Fruit fly (Drosophila melanogaster) whole organism, embryonic: Measurements from ENCODE around the gene Ugt316A1.

Experiments
- ATbp ChIP-seq: fragments of 200-800 bp; sonication (Bioruptor generic); optimal IDR thresholded peaks from 2 replicates; lab custom pipeline; 2017; ENCODE audit warnings: missing biosample characterization, mild to moderate bottlenecking, missing genetic modification characterization, missing genetic modification reagents
- CG1024 ChIP-seq: fragments of 200-800 bp; sonication (Bioruptor generic); IDR thresholded peaks from 2 replicates; pipeline ENCODE4 v1.3.6; 2022; ENCODE audit warnings: missing biosample characterization, missing genetic modification characterization
- CG10462 ChIP-seq: fragments of 200-800 bp; sonication (Bioruptor generic); optimal IDR thresholded peaks from 2 replicates; lab custom pipeline; 2016; ENCODE audit warnings: missing biosample characterization, missing genetic modification characterization
- CG10565 ChIP-seq: fragments of 200-800 bp; sonication (Bioruptor generic); optimal IDR thresholded peaks from 3 replicates; lab custom pipeline; 2016; ENCODE audit warnings: missing biosample characterization, mild to moderate bottlenecking, missing genetic modification characterization
- CG10959 ChIP-seq: fragments of 200-800 bp; sonication (Bioruptor generic); IDR thresholded peaks from 2 replicates; pipeline ENCODE4 v1.3.6; 2022; ENCODE audit warnings: missing biosample characterization, missing genetic modification characterization
- CG11093 ChIP-seq: fragments of 200-800 bp; sonication (Bioruptor generic); IDR thresholded peaks from 3 replicates; pipeline ENCODE4 v1.3.6; 2022; ENCODE audit warnings: missing biosample characterization, missing genetic modification characterization
- CG11456 ChIP-seq: fragments of 200-800 bp; sonication (Bioruptor generic); IDR thresholded peaks from 3 replicates; pipeline ENCODE4 v1.3.6; 2022; ENCODE audit warnings: missing biosample characterization, missing genetic modification characterization
- CG12155 ChIP-seq: fragments of 200-800 bp; sonication (Bioruptor generic); optimal IDR thresholded peaks from 3 replicates; lab custom pipeline; 2016; ENCODE audit warnings: missing biosample characterization, missing genetic modification characterization
- CG13894 ChIP-seq: fragments of 200-800 bp; sonication (Bioruptor generic); optimal IDR thresholded peaks from 3 replicates; lab custom pipeline; 2018; ENCODE audit warnings: missing biosample characterization, mild to moderate bottlenecking, missing genetic modification characterization, moderate library complexity
- CG15601 ChIP-seq: fragments of 200-800 bp; sonication (Bioruptor generic); optimal IDR thresholded peaks from 3 replicates; lab custom pipeline; 2019; ENCODE audit warnings: missing biosample characterization, mild to moderate bottlenecking, missing genetic modification characterization, moderate library complexity
- CG17912 ChIP-seq: fragments of 200-800 bp; sonication (Bioruptor generic); optimal IDR thresholded peaks from 2 replicates; lab custom pipeline; 2018; ENCODE audit warnings: missing biosample characterization, mild to moderate bottlenecking, missing genetic modification characterization
- CG1792 ChIP-seq: fragments of 200-800 bp; sonication (Bioruptor generic); optimal IDR thresholded peaks from 2 replicates; lab custom pipeline; 2016; ENCODE audit warnings: missing biosample characterization, missing genetic modification characterization
- CG34224 ChIP-seq: fragments of 200-800 bp; sonication (Bioruptor generic); IDR thresholded peaks from 3 replicates; pipeline ENCODE4 v1.3.6; 2022; ENCODE audit warnings: missing biosample characterization, missing genetic modification characterization; ENCODE audit not compliant: partially characterized antibody
- CG34376 ChIP-seq: fragments of 200-800 bp; sonication (Bioruptor generic); optimal IDR thresholded peaks from 2 replicates; lab custom pipeline; 2018; ENCODE audit warnings: missing biosample characterization, mild to moderate bottlenecking, missing genetic modification characterization
- CG3726 ChIP-seq: fragments of 200-800 bp; sonication (Bioruptor generic); IDR thresholded peaks from 3 replicates; pipeline ENCODE4, ENCODE4 v1.3.6; 2022; ENCODE audit warnings: missing biosample characterization, missing genetic modification characterization
- CG6272 ChIP-seq: fragments of 200-800 bp; sonication (Bioruptor generic); IDR thresholded peaks from 2 replicates; pipeline ENCODE4 v1.3.6; 2022; ENCODE audit warnings: missing biosample characterization, missing genetic modification characterization
- CG6654 ChIP-seq: fragments of 200-800 bp; sonication (Bioruptor generic); optimal IDR thresholded peaks from 2 replicates; lab custom pipeline; 2017; ENCODE audit warnings: missing biosample characterization, mild to moderate bottlenecking, missing genetic modification characterization
- CG6765 ChIP-seq: fragments of 200-800 bp; sonication (Bioruptor generic); optimal IDR thresholded peaks from 3 replicates; lab custom pipeline; 2017; ENCODE audit warnings: missing biosample characterization, mild to moderate bottlenecking, missing genetic modification characterization
- CG9215 ChIP-seq: fragments of 200-800 bp; sonication (Bioruptor generic); IDR thresholded peaks from 2 replicates; pipeline ENCODE4 v1.3.6; 2022; ENCODE audit warnings: missing biosample characterization, missing genetic modification characterization
- CG9932 ChIP-seq: fragments of 200-800 bp; sonication (Bioruptor generic); IDR thresholded peaks from 2 replicates; pipeline ENCODE4 v1.3.6; 2022; ENCODE audit warnings: missing biosample characterization, missing genetic modification characterization
- ERR ChIP-seq: fragments of 200-800 bp; sonication (Bioruptor generic); optimal IDR thresholded peaks from 2 replicates; lab custom pipeline; 2016; ENCODE audit warnings: missing biosample characterization, missing genetic modification characterization
- Gug ChIP-seq: fragments of 200-800 bp; sonication (Bioruptor generic); IDR thresholded peaks from 4 replicates; pipeline ENCODE4 v1.3.6; 2022; ENCODE audit warnings: missing biosample characterization, missing genetic modification characterization
- HLHmδ ChIP-seq: fragments of 200-800 bp; sonication (Bioruptor generic); optimal IDR thresholded peaks from 2 replicates; lab custom pipeline; 2018; ENCODE audit warnings: missing biosample characterization, mild to moderate bottlenecking, missing genetic modification characterization, moderate library complexity
- Hr3 ChIP-seq: fragments of 200-800 bp; sonication (Bioruptor generic); optimal IDR thresholded peaks from 3 replicates; lab custom pipeline; 2016; ENCODE audit warnings: missing biosample characterization, missing genetic modification characterization
- Hr39 ChIP-seq: fragments of >200 bp; optimal IDR thresholded peaks from 2 replicates; lab custom pipeline; 2017
- Meics ChIP-seq: fragments of 200-800 bp; sonication (Bioruptor generic); optimal IDR thresholded peaks from 2 replicates; lab custom pipeline; 2017; ENCODE audit warnings: missing biosample characterization, mild to moderate bottlenecking, missing genetic modification characterization
- Oli ChIP-seq: fragments of 200-800 bp; sonication (Bioruptor generic); optimal IDR thresholded peaks from 2 replicates; lab custom pipeline; 2018; ENCODE audit warnings: missing biosample characterization, mild to moderate bottlenecking, missing genetic modification characterization, moderate library complexity
- Opbp ChIP-seq: fragments of 200-800 bp; sonication (Bioruptor generic); IDR thresholded peaks from 3 replicates; pipeline ENCODE4 v1.3.6; 2022; ENCODE audit warnings: missing biosample characterization, missing genetic modification characterization; ENCODE audit not compliant: partially characterized antibody
- Optix ChIP-seq: fragments of 200-800 bp; sonication (Bioruptor generic); IDR thresholded peaks from 3 replicates; pipeline ENCODE4 v1.3.6; 2022; ENCODE audit warnings: missing biosample characterization, missing genetic modification characterization
- Sox102F ChIP-seq: fragments of 200-800 bp; sonication (Bioruptor generic); optimal IDR thresholded peaks from 2 replicates; lab custom pipeline; 2018; ENCODE audit warnings: missing biosample characterization, mild to moderate bottlenecking, missing genetic modification characterization, moderate library complexity
- Tbp ChIP-seq: fragments of >200 bp; optimal IDR thresholded peaks from 2 replicates; lab custom pipeline; 2018; ENCODE audit warnings: missing biosample characterization, missing genetic modification characterization
- ara ChIP-seq: fragments of 200-800 bp; sonication (Bioruptor generic); IDR thresholded peaks from 2 replicates; pipeline ENCODE4 v1.3.6; 2022; ENCODE audit warnings: missing biosample characterization, missing genetic modification characterization
- caup ChIP-seq: fragments of 200-800 bp; sonication (Bioruptor generic); optimal IDR thresholded peaks from 3 replicates; lab custom pipeline; 2017; ENCODE audit warnings: missing biosample characterization, mild to moderate bottlenecking, missing genetic modification characterization, moderate library complexity; ENCODE audit not compliant: severe bottlenecking
- ci ChIP-seq: fragments of 200-800 bp; sonication (Bioruptor generic); IDR thresholded peaks from 3 replicates; pipeline ENCODE4 v1.3.6; 2022; ENCODE audit warnings: missing biosample characterization, missing genetic modification characterization
- crol ChIP-seq: fragments of 200-800 bp; sonication (Bioruptor generic); IDR thresholded peaks from 2 replicates; pipeline ENCODE4 v1.3.6; 2022; ENCODE audit warnings: missing biosample characterization, missing genetic modification characterization
- emc ChIP-seq: fragments of 200-800 bp; sonication (Bioruptor generic); optimal IDR thresholded peaks from 2 replicates; lab custom pipeline; 2016; ENCODE audit warnings: missing biosample characterization, missing genetic modification characterization
- fd102C ChIP-seq: fragments of 200-800 bp; sonication (Bioruptor generic); optimal IDR thresholded peaks from 2 replicates; lab custom pipeline; 2018; ENCODE audit warnings: missing biosample characterization, mild to moderate bottlenecking, missing genetic modification characterization, moderate library complexity
- gcm2 ChIP-seq: fragments of 200-800 bp; sonication (Bioruptor generic); optimal IDR thresholded peaks from 2 replicates; lab custom pipeline; 2016; ENCODE audit warnings: missing biosample characterization, missing genetic modification characterization
- grau ChIP-seq: fragments of 200-800 bp; optimal IDR thresholded peaks from 3 replicates; lab custom pipeline; 2019; ENCODE audit warnings: missing biosample characterization, mild to moderate bottlenecking, missing genetic modification characterization, moderate library complexity
- jumu ChIP-seq: fragments of 200-800 bp; sonication (Bioruptor generic); optimal IDR thresholded peaks from 3 replicates; lab custom pipeline; 2016; ENCODE audit warnings: missing biosample characterization, missing genetic modification characterization
- lilli ChIP-seq: fragments of 200-800 bp; sonication (Bioruptor generic); optimal IDR thresholded peaks from 3 replicates; lab custom pipeline; 2016; ENCODE audit warnings: missing biosample characterization, missing genetic modification characterization
- lmd ChIP-seq: fragments of 200-800 bp; sonication (Bioruptor generic); IDR thresholded peaks from 2 replicates; pipeline ENCODE4 v1.3.6; 2022; ENCODE audit warnings: missing biosample characterization, missing genetic modification characterization
- mam ChIP-seq: fragments of 200-800 bp; sonication (Bioruptor generic); optimal IDR thresholded peaks from 3 replicates; lab custom pipeline; 2016; ENCODE audit warnings: missing biosample characterization, missing genetic modification characterization
- mld ChIP-seq: fragments of 200-800 bp; sonication (Bioruptor generic); IDR thresholded peaks from 3 replicates; pipeline ENCODE4 v1.3.6; 2022; ENCODE audit warnings: missing biosample characterization, missing genetic modification characterization; ENCODE audit not compliant: partially characterized antibody
- nerfin-2 ChIP-seq: fragments of 200-800 bp; sonication (Bioruptor generic); IDR thresholded peaks from 2 replicates; pipeline ENCODE4 v1.3.6; 2022; ENCODE audit warnings: missing biosample characterization, missing genetic modification characterization; ENCODE audit not compliant: partially characterized antibody
- salm ChIP-seq: fragments of 200-800 bp; sonication (Bioruptor generic); optimal IDR thresholded peaks from 2 replicates; lab custom pipeline; 2018; ENCODE audit warnings: missing biosample characterization, mild to moderate bottlenecking, missing genetic modification characterization
- sd ChIP-seq: fragments of 200-800 bp; sonication (Bioruptor generic); optimal IDR thresholded peaks from 3 replicates; lab custom pipeline; 2018; ENCODE audit warnings: missing biosample characterization, mild to moderate bottlenecking, missing genetic modification characterization, moderate library complexity
- sima ChIP-seq: fragments of 200-800 bp; sonication (Bioruptor generic); optimal IDR thresholded peaks from 2 replicates; lab custom pipeline; 2016; ENCODE audit warnings: missing biosample characterization, missing genetic modification characterization
- stwl ChIP-seq: fragments of 200-800 bp; sonication (Bioruptor generic); optimal IDR thresholded peaks from 3 replicates; lab custom pipeline; 2018; ENCODE audit warnings: missing biosample characterization, mild to moderate bottlenecking, missing genetic modification characterization, moderate library complexity
- vfl ChIP-seq: fragments of 200-800 bp; sonication (Bioruptor generic); optimal IDR thresholded peaks from 2 replicates; lab custom pipeline; 2016; ENCODE audit warnings: missing biosample characterization, missing genetic modification characterization
- z ChIP-seq: fragments of 200-800 bp; sonication (Bioruptor generic); IDR thresholded peaks from 3 replicates; pipeline ENCODE4 v1.3.6; 2022; ENCODE audit warnings: missing biosample characterization, missing genetic modification characterization

The Ugt316A1 gene

DNA sequence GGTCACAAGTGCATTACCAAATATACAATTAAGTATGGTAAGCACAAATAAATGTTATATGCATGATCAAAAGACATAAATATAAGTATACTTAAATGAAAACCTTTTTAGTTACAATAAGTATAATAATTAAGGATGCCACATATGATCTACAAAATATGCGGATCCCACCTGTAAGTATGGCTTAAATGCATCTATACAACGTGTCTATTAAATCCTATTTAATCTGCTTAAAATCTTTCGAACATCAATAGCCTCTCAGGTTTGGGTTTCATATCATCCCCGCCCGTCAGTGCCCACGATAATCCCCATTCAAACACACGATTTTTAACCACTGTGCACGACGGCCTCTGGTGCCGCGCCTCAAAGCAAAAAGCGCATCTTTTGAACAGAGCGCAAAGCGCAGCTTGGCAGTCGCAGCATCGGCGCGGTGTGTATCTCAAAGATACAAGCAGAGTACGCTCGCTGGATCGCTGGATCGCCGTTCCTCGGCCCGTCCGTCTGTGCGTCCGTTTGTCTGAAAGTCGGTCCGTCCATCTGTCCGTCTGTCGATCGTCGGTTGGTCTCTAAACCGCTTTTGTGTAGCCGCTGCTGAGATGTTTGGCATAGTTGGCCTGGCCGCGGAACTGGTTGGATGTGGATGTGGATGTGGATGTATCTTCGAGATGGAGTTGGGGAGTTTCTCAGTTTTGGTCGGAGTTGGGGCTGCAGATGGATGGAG lies 20.8 kb downstream of the Ugt316A1 start (continued):
- TF ChIP-seq nerfin-2 (GFP tag; lab: Robert Waterston, UW), result no peak
- peak; percentile 5 for TF ChIP-seq lilli (GFP tag; lab: Kevin White, UChicago)
- TF ChIP-seq jumu, result no peak
- no peak for TF ChIP-seq CG13894
- TF ChIP-seq ERR (GFP tag; lab: Kevin White, UChicago), result no peak
- peak; percentile 14 for TF ChIP-seq ATbp (GFP tag; lab: Kevin White, UChicago)
- TF ChIP-seq CG34376 (GFP tag; lab: Kevin White, UChicago), result no peak
- no peak for TF ChIP-seq sima (GFP tag; lab: Kevin White, UChicago)
- TF ChIP-seq CG1024 (GFP tag; lab: Robert Waterston, UW), result no peak
- TF ChIP-seq Gug (GFP tag; lab: Robert Waterston, UW), result no peak
- TF ChIP-seq CG6272, result no peak
- TF ChIP-seq CG1792 (GFP tag; lab: Kevin White, UChicago), result no peak
- TF ChIP-seq gcm2 (GFP tag; lab: Kevin White, UChicago), result no peak
- TF ChIP-seq CG3726 (GFP tag; lab: Robert Waterston, UW), result no peak
- TF ChIP-seq ci (GFP tag; lab: Robert Waterston, UW), result 0 out of 3 replicates have a peak, but pooled peaks have one; percentile 8
- peak; percentile 64 for TF ChIP-seq Oli (tag; lab: Kevin White, UChicago)
- no peak for TF ChIP-seq fd102C (GFP tag; lab: Kevin White, UChicago)
- TF ChIP-seq CG17912 (GFP tag; lab: Kevin White, UChicago), result no peak
- peak; percentile 10 for TF ChIP-seq grau
- TF ChIP-seq CG15601, result peak; percentile 10
- TF ChIP-seq CG10565 (GFP tag; lab: Kevin White, UChicago), result no peak
- TF ChIP-seq Hr39 (lab: Kevin White, UChicago), result no peak
- TF ChIP-seq z (GFP tag; lab: Robert Waterston, UW), result peak; percentile 7; the same call in 1 of the 3 replicates
- no peak for TF ChIP-seq crol (GFP tag; lab: Robert Waterston, UW)
- TF ChIP-seq CG12155 (GFP tag; lab: Kevin White, UChicago), result peak; percentile 18
- no peak for TF ChIP-seq CG11456
- no peak for TF ChIP-seq CG34224 (GFP tag; lab: Robert Waterston, UW)
- no peak for TF ChIP-seq CG10959
- no peak for TF ChIP-seq ara (GFP tag; lab: Robert Waterston, UW)
- TF ChIP-seq CG6654, result no peak
- no peak for TF ChIP-seq CG9215
- no peak for TF ChIP-seq CG11093 (GFP tag; lab: Robert Waterston, UW)
- no peak for TF ChIP-seq CG10462 (GFP tag; lab: Kevin White, UChicago)
- TF ChIP-seq salm, result peak; percentile 6
- TF ChIP-seq CG9932 (GFP tag; lab: Robert Waterston, UW), result no peak
- no peak for TF ChIP-seq HLHmδ (GFP tag; lab: Kevin White, UChicago)
- no peak for TF ChIP-seq Opbp (GFP tag; lab: Robert Waterston, UW)
- peak; percentile 32 for TF ChIP-seq Hr3
- no peak for TF ChIP-seq caup (GFP tag; lab: Kevin White, UChicago)
- TF ChIP-seq mam (GFP tag; lab: Kevin White, UChicago), result no peak
- no peak for TF ChIP-seq Optix (GFP tag; lab: Robert Waterston, UW)
- no peak for TF ChIP-seq lmd
- peak; percentile 57 for TF ChIP-seq Sox102F (GFP tag; lab: Kevin White, UChicago)
- no peak for TF ChIP-seq mld (GFP tag; lab: Robert Waterston, UW)
- TF ChIP-seq Meics, result no peak
- no peak for TF ChIP-seq emc (GFP tag; lab: Kevin White, UChicago)
- no peak for TF ChIP-seq stwl
- TF ChIP-seq vfl (GFP tag; lab: Kevin White, UChicago), result no peak
- no peak for TF ChIP-seq Tbp (GFP tag; lab: Kevin White, UChicago)
- no peak for TF ChIP-seq CG6765 (GFP tag; lab: Kevin White, UChicago)
- TF ChIP-seq sd (tag; lab: Kevin White, UChicago), result peak; percentile 86
